Fruit fly (Drosophila melanogaster) whole organism, pupa: Measurements from ENCODE around the gene tipE.

Experiments used
- CG10348 ChIP-seq: fragments of 200-800 bp; sonication (Bioruptor generic); IDR thresholded peaks from 2 replicates; pipeline ENCODE4 v1.3.6; 2022; ENCODE audit warnings: missing biosample characterization, missing genetic modification characterization
- CG12605 ChIP-seq: fragments of 200-800 bp; sonication (Bioruptor generic); IDR thresholded peaks from 2 replicates; pipeline ENCODE4 v1.3.6; 2022; ENCODE audit warnings: missing biosample characterization, missing genetic modification characterization
- CG13204 ChIP-seq: fragments of 200-800 bp; sonication (Bioruptor generic); optimal IDR thresholded peaks from 2 replicates; lab custom pipeline; 2018; ENCODE audit warnings: missing biosample characterization, mild to moderate bottlenecking, missing genetic modification characterization, moderate library complexity
- CG14655 ChIP-seq: fragments of 200-800 bp; sonication (Bioruptor generic); optimal IDR thresholded peaks from 3 replicates; lab custom pipeline; 2017; ENCODE audit warnings: mild to moderate bottlenecking, missing biosample characterization, missing genetic modification reagents, missing genetic modification characterization
- CG15710 ChIP-seq: fragments of 200-800 bp; sonication (Bioruptor generic); optimal IDR thresholded peaks from 2 replicates; lab custom pipeline; 2018; ENCODE audit warnings: missing biosample characterization, mild to moderate bottlenecking, missing genetic modification characterization, moderate library complexity
- CG17806 ChIP-seq: fragments of 200-800 bp; sonication (Bioruptor generic); optimal IDR thresholded peaks from 2 replicates; lab custom pipeline; 2018; ENCODE audit warnings: missing biosample characterization, mild to moderate bottlenecking, missing genetic modification characterization, moderate library complexity
- CG32121 ChIP-seq: fragments of 200-800 bp; sonication (Bioruptor generic); IDR thresholded peaks from 2 replicates; pipeline ENCODE4 v1.3.6; 2022; ENCODE audit warnings: missing biosample characterization, missing genetic modification characterization
- CG34367 ChIP-seq: fragments of 200-800 bp; sonication (Bioruptor generic); optimal IDR thresholded peaks from 2 replicates; lab custom pipeline; 2018; ENCODE audit warnings: missing biosample characterization, mild to moderate bottlenecking, missing genetic modification characterization
- CG4496 ChIP-seq: fragments of 200-800 bp; sonication (Bioruptor generic); IDR thresholded peaks from 3 replicates; pipeline ENCODE4 v1.3.6; 2022; ENCODE audit warnings: missing biosample characterization, missing genetic modification characterization
- CG8159 ChIP-seq: fragments of 200-800 bp; sonication (Bioruptor generic); optimal IDR thresholded peaks from 3 replicates; lab custom pipeline; 2018; ENCODE audit warnings: missing biosample characterization, mild to moderate bottlenecking, missing genetic modification characterization, moderate library complexity
- CG8301 ChIP-seq: fragments of 200-800 bp; sonication (Bioruptor generic); optimal IDR thresholded peaks from 2 replicates; lab custom pipeline; 2018; ENCODE audit warnings: missing biosample characterization, mild to moderate bottlenecking, missing genetic modification characterization
- CG9948 ChIP-seq: fragments of 200-800 bp; sonication (Bioruptor generic); optimal IDR thresholded peaks from 2 replicates; lab custom pipeline; 2018; ENCODE audit warnings: missing biosample characterization, mild to moderate bottlenecking, missing genetic modification characterization, moderate library complexity
- D1 ChIP-seq: fragments of 200-800 bp; sonication (Bioruptor generic); optimal IDR thresholded peaks from 2 replicates; lab custom pipeline; 2018; ENCODE audit warnings: missing biosample characterization, mild to moderate bottlenecking, missing genetic modification characterization, moderate library complexity
- EcR ChIP-seq: fragments of 200-800 bp; sonication (Bioruptor generic); optimal IDR thresholded peaks from 3 replicates; lab custom pipeline; 2019; ENCODE audit warnings: missing biosample characterization, missing genetic modification characterization, mild to moderate bottlenecking, moderate library complexity, missing genetic modification reagents
- Ets98B ChIP-seq: fragments of 200-800 bp; sonication (Bioruptor generic); IDR thresholded peaks from 2 replicates; pipeline ENCODE4 v1.3.6; 2022; ENCODE audit warnings: missing biosample characterization, missing genetic modification characterization
- Pif1A ChIP-seq: fragments of 200-800 bp; sonication (Bioruptor generic); optimal IDR thresholded peaks from 3 replicates; lab custom pipeline; 2016; ENCODE audit warnings: missing biosample characterization, missing genetic modification characterization
- Pif1B ChIP-seq: fragments of 200-800 bp; sonication (Bioruptor generic); optimal IDR thresholded peaks from 3 replicates; lab custom pipeline; 2016; ENCODE audit warnings: missing biosample characterization, missing genetic modification characterization
- Snoo ChIP-seq: fragments of 200-800 bp; sonication (Bioruptor generic); optimal IDR thresholded peaks from 3 replicates; lab custom pipeline; 2017; ENCODE audit warnings: missing biosample characterization, mild to moderate bottlenecking, missing genetic modification characterization, inconsistent platforms
- gl ChIP-seq: fragments of 200-800 bp; sonication (Bioruptor generic); optimal IDR thresholded peaks from 2 replicates; lab custom pipeline; 2018; ENCODE audit warnings: missing biosample characterization, mild to moderate bottlenecking, missing genetic modification characterization
- rn ChIP-seq: fragments of 200-800 bp; sonication (Bioruptor generic); IDR thresholded peaks from 2 replicates; pipeline ENCODE4 v1.3.6; 2022; ENCODE audit warnings: missing biosample characterization, missing genetic modification characterization

The tipE gene

DNA sequence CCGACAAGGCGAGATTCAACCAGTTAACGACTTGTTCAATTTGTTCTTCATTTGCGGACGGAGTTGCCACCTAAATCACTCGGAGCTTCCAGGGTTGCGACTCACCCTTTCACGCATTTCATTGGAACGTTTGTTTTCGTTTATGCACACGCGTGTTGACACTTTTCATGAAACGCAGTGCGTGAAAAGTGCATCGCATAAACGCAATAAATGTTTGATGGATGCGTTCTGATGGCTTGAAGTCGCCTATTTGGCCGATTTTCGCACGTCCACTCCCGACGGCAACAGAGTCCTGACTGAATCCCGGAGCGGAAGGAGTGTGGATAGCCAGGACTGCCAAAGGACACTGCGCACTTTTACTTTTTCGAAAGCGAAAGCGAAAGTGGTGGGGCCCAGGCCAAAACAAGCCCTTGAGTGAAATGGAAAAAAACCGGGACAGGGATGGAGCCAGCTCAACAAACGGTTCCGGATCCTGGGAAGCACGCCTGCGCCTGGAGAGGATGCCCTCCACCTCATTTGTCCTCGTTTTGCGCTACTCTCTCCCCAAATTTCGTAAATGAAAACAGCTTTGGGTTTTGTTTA lies 10.2 kb upstream of the tipE start, which contains the start of gene Teh4:
Gene Teh4 (minus strand): TSS at position 290 of the 582 bp plus-strand sequence.
- TF ChIP-seq Pif1B (no peak), CG10348 (GFP tag; lab: Robert Waterston, UW) (no peak), CG14655 (GFP tag; lab: Kevin White, UChicago) (peak; percentile 62), CG34367 (tag; lab: Kevin White, UChicago) (no peak), EcR (GFP tag; lab: Kevin White, UChicago) (no peak), Pif1A (GFP tag; lab: Kevin White, UChicago) (no peak), CG4496 (GFP tag; lab: Robert Waterston, UW) (peak; percentile 51; the same call in 2 of the 3 replicates), rn (GFP tag; lab: Robert Waterston, UW) (no peak), CG9948 (tag; lab: Kevin White, UChicago) (no peak), CG13204 (no peak), D1 (no peak), CG8159 (tag; lab: Kevin White, UChicago) (peak; percentile 47)
- TF ChIP-seq, all 21 proteins: peak for 3

DNA sequence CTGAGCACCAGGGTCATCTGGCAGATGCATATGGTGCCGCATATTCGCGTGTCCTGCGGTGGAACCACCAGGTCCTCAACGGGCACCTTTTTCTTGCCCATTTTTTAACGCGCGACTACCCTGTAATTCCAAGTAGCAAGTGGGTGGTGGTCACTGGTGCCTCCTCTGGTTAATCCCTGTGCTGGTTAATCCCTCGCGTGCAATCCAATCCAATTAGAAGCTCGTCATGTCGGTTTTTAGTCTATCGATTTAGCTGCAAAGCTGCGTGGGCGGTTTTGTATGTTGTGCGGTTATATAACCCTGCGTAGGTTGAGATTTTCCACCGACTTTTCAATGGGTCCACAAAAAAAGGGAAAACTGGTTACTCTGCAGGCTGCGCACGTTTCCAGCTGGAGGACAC lies 3.7 kb upstream of the tipE start, which contains the start of gene Teh3:
Gene Teh3 (minus strand): TSS at position 101 of the 400 bp plus-strand sequence.
- no peak for TF ChIP-seq CG9948 (tag; lab: Kevin White, UChicago)
- TF ChIP-seq gl (tag; lab: Kevin White, UChicago): no peak
- no peak for TF ChIP-seq CG34367 (tag; lab: Kevin White, UChicago)
- no peak for TF ChIP-seq CG32121 (GFP tag; lab: Robert Waterston, UW)
- TF ChIP-seq Snoo (tag; lab: Kevin White, UChicago): no peak
- TF ChIP-seq CG15710 (tag; lab: Kevin White, UChicago): no peak
- no peak for TF ChIP-seq CG8159 (tag; lab: Kevin White, UChicago)
- no peak for TF ChIP-seq CG8301
- TF ChIP-seq CG12605 (GFP tag; lab: Robert Waterston, UW): no peak
- TF ChIP-seq rn (GFP tag; lab: Robert Waterston, UW): no peak
- no peak for TF ChIP-seq CG14655 (GFP tag; lab: Kevin White, UChicago)
- TF ChIP-seq EcR (GFP tag; lab: Kevin White, UChicago): no peak
- TF ChIP-seq D1: no peak
- no peak for TF ChIP-seq CG17806 (tag; lab: Kevin White, UChicago)
- TF ChIP-seq CG13204: no peak
- no peak for TF ChIP-seq CG4496 (GFP tag; lab: Robert Waterston, UW)
- no peak for TF ChIP-seq Pif1A (GFP tag; lab: Kevin White, UChicago)

- TF ChIP-seq CG12605 (GFP tag; lab: Robert Waterston, UW) (0 out of 2 replicates have a peak, but pooled peaks have one; percentile 27), D1 (no peak)
Measured at dm6 chr3L:4185259-4185658, 3.0 kb upstream of the tipE start.

- TF ChIP-seq CG32121 (GFP tag; lab: Robert Waterston, UW) (no peak), CG34367 (tag; lab: Kevin White, UChicago) (no peak), CG8159 (tag; lab: Kevin White, UChicago) (peak; percentile 18), rn (GFP tag; lab: Robert Waterston, UW) (0 out of 2 replicates have a peak, but pooled peaks have one; percentile 11), Snoo (tag; lab: Kevin White, UChicago) (no peak), D1 (peak; percentile 6), CG15710 (tag; lab: Kevin White, UChicago) (peak; percentile 4)
Measured at dm6 chr3L:4186659-4187058, 1.6 kb upstream of the tipE start, which contains the start of gene VhaM9.7-c. VhaM9.7-c (minus strand) TSS chr3L:4186865.

DNA sequence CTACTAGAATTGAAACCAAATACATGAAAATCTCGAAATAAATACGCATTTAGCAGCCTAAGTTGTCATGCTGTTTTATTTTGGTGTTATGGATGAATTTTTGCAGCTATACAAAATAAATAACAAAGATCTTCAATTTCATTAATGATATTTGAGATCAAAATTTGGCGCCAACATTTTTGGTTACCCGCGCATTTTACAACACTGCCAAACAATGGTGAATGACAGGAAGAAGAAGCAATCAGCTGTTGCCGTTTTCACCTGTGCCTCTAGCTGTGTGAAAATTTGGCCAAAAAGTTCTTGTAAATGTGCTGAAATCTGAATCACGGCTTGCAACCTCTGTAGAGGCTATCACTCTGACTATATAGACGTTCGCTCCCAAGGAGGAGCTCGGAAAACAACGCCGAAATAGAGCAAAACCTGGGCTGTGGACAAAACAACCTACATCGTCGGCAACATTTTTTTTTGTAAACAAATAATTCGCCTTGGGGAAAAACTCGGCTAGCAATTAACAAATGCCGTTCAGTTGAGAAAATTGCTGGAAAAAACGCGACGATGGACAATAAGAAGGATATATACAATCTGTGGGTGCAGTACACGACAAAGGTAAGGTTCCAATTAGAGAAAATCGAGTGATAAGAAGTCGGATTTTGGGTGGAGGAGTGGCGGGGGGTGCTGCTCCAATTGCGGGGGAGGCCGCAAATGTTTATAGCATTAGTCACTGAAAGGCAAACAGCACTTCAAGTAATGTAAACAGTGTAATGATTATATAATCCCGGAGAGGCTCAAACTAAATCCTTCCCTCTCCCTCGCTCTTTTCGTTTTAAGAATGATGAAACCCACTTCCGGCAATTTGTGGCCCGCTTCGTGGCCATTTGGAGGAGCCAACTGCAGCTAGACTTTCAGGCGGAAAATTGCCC lies 5.7 kb downstream of the tipE start, which contains the start of gene CG43367:
Gene CG43367 (plus strand): TSS at position 264 of the 920 bp plus-strand sequence.
- TF ChIP-seq CG12605 (GFP tag; lab: Robert Waterston, UW) (no peak), CG32121 (GFP tag; lab: Robert Waterston, UW) (0 out of 2 replicates have a peak, but pooled peaks have one; percentile 14)

DNA sequence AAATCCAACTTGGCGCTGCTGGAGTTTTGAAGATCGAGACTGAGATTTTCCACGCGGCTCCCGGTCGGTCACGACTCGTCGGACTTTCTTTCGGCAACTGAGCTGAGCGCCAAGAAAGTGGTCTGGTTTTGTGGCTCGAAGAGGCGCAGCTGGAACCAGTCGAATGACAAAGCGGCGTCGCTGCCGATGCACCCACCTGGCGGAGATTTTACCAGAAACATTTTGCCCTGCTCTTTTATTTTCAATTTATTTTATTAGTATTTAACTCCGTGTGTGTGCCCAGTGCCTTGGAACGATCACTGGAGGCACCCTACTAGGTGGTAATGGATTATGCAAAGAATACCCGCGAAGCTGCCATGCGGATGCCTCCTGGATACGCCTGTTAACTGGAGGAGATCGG lies 15.9 kb downstream of the tipE start, which contains the start of gene CG15005:
Gene CG15005 (minus strand): TSS at position 101 of the 400 bp plus-strand sequence.
- TF ChIP-seq CG12605 (GFP tag; lab: Robert Waterston, UW) (no peak), Pif1A (GFP tag; lab: Kevin White, UChicago) (no peak), EcR (GFP tag; lab: Kevin White, UChicago) (no peak), CG32121 (GFP tag; lab: Robert Waterston, UW) (no peak), CG10348 (GFP tag; lab: Robert Waterston, UW) (no peak), CG8301 (no peak), CG15710 (tag; lab: Kevin White, UChicago) (no peak), CG14655 (GFP tag; lab: Kevin White, UChicago) (no peak), Ets98B (GFP tag; lab: Robert Waterston, UW) (no peak), CG34367 (tag; lab: Kevin White, UChicago) (no peak), D1 (no peak), CG17806 (tag; lab: Kevin White, UChicago) (no peak), Snoo (tag; lab: Kevin White, UChicago) (no peak), CG9948 (tag; lab: Kevin White, UChicago) (no peak), gl (tag; lab: Kevin White, UChicago) (no peak), CG4496 (GFP tag; lab: Robert Waterston, UW) (no peak), CG13204 (no peak)
